Worm (Caenorhabditis elegans) whole organism, midembryonic: Measurements from ENCODE around the gene W04H10.6.

Experiments used
- flt-1 ChIP-seq: fragments of 200-800 bp; sonication (Bioruptor generic); IDR thresholded peaks from 2 replicates; pipeline ENCODE4 v1.3.6; 2022; ENCODE audit warnings: missing genetic modification characterization, missing compliant biosample characterization
- tab-1 ChIP-seq: fragments of 200-800 bp; sonication (Bioruptor generic); IDR thresholded peaks from 2 replicates; pipeline ENCODE4 v1.3.6; 2022; ENCODE audit warnings: missing genetic modification characterization, missing compliant biosample characterization
- ztf-23 ChIP-seq: fragments of 200-800 bp; sonication (Bioruptor generic); IDR thresholded peaks from 2 replicates; pipeline ENCODE4 v1.3.6; 2022; ENCODE audit warnings: missing genetic modification reagents, missing genetic modification characterization, missing compliant biosample characterization
- ztf-29 ChIP-seq: fragments of 200-800 bp; sonication (Bioruptor generic); IDR thresholded peaks from 2 replicates; pipeline ENCODE4 v1.3.6; 2022; ENCODE audit warnings: missing genetic modification reagents, missing genetic modification characterization, missing compliant biosample characterization

DNA sequence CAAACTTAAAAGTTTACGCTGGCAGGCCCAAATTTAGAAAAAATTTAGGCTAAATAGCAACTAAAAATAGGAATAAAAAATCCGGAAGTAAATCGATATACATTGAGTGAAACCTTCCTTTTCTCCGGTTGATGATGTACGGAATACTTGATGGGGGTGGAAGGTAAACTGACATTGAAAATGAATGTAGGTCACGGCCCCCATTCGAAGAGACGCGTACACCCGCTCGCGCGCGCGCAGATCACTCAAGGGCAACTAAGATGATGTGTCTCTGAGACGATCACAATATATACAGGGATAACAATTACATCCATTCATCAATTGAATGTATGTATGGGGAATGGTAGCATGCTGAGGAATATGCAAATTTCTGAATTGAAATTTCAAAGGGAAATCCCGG, 34.2 kb downstream of the W04H10.6 start:
- TF ChIP-seq ztf-29 (no peak), flt-1 (GFP tag; lab: Robert Waterston, UW) (no peak), ztf-23 (GFP tag; lab: Robert Waterston, UW) (no peak), tab-1 (GFP tag; lab: Robert Waterston, UW) (no peak)
